Worm (Caenorhabditis elegans) whole organism, midembryonic: Measurements from ENCODE around the gene F08D12.2.

ENCODE experiments used
- T22C8.4 ChIP-seq: fragments of 200-800 bp; sonication (Bioruptor generic); IDR thresholded peaks from 2 replicates; pipeline ENCODE4 v1.3.6; 2022; ENCODE audit warnings: missing genetic modification characterization, missing compliant biosample characterization
- cog-1 ChIP-seq: sonication (generic microtip); optimal IDR thresholded peaks from 2 replicates; lab custom pipeline; 2016; ENCODE audit warnings: missing genetic modification characterization, missing compliant biosample characterization
- flt-1 ChIP-seq: fragments of 200-800 bp; sonication (Bioruptor generic); IDR thresholded peaks from 2 replicates; pipeline ENCODE4 v1.3.6; 2022; ENCODE audit warnings: missing genetic modification characterization, missing compliant biosample characterization
- klf-2 ChIP-seq: fragments of 200-800 bp; sonication (Bioruptor generic); conservative IDR thresholded peaks from 2 replicates; pipeline ENCODE4 v1.3.6; 2022; ENCODE audit warnings: missing genetic modification reagents, missing genetic modification characterization, missing compliant biosample characterization
- ref-1 ChIP-seq: fragments of 200-800 bp; sonication (Bioruptor generic); conservative IDR thresholded peaks from 2 replicates; pipeline ENCODE4 v1.3.6; 2022; ENCODE audit warnings: missing genetic modification reagents, missing genetic modification characterization, missing compliant biosample characterization
- tab-1 ChIP-seq: fragments of 200-800 bp; sonication (Bioruptor generic); IDR thresholded peaks from 2 replicates; pipeline ENCODE4 v1.3.6; 2022; ENCODE audit warnings: missing genetic modification characterization, missing compliant biosample characterization
- ztf-23 ChIP-seq: fragments of 200-800 bp; sonication (Bioruptor generic); IDR thresholded peaks from 2 replicates; pipeline ENCODE4 v1.3.6; 2022; ENCODE audit warnings: missing genetic modification reagents, missing genetic modification characterization, missing compliant biosample characterization
- ztf-29 ChIP-seq: fragments of 200-800 bp; sonication (Bioruptor generic); IDR thresholded peaks from 2 replicates; pipeline ENCODE4 v1.3.6; 2022; ENCODE audit warnings: missing genetic modification reagents, missing genetic modification characterization, missing compliant biosample characterization

DNA sequence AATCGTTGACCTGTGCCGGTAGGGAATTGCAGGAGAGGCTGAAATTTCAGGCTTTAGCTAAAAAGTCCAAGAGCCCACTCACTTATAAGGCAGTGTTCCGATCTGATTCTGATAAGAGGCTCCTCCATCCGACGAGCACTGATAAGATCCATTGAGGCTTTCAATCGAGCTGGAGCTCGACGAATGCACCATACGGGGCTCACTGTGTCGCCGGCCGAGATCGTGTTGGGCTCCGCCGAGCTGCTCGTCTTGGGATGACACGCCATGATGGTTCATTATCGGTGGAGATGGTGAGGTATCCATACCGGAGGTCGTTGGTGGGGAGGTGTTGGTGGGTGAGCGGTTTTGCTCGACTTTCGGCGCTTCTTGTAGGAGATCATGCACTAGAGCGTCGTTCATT, 15.0 kb downstream of the F08D12.2 start:
- no peak for TF ChIP-seq tab-1 (GFP tag; lab: Robert Waterston, UW)
- no peak for TF ChIP-seq ref-1 (GFP tag; lab: Robert Waterston, UW)
- no peak for TF ChIP-seq klf-2 (GFP tag; lab: Robert Waterston, UW)
- TF ChIP-seq ztf-23 (GFP tag; lab: Robert Waterston, UW): no peak
- no peak for TF ChIP-seq flt-1 (GFP tag; lab: Robert Waterston, UW)
- no peak for TF ChIP-seq T22C8.4
- TF ChIP-seq ztf-29: no peak
- TF ChIP-seq cog-1 (tag; lab: Kevin White, UChicago): no peak
